Fruit fly (Drosophila melanogaster) whole organism, embryonic: Measurements from ENCODE around the gene CG15764.

Source experiments
- ATbp ChIP-seq: fragments of 200-800 bp; sonication (Bioruptor generic); optimal IDR thresholded peaks from 2 replicates; lab custom pipeline; 2017; ENCODE audit warnings: missing biosample characterization, mild to moderate bottlenecking, missing genetic modification characterization, missing genetic modification reagents
- Atf3 ChIP-seq: fragments of 200-800 bp; sonication (Bioruptor generic); optimal IDR thresholded peaks from 3 replicates; lab custom pipeline; 2016; ENCODE audit warnings: missing biosample characterization, missing genetic modification characterization
- CG10979 ChIP-seq: fragments of 200-800 bp; sonication (Bioruptor generic); optimal IDR thresholded peaks from 2 replicates; lab custom pipeline; 2018; ENCODE audit warnings: missing biosample characterization, mild to moderate bottlenecking, missing genetic modification characterization, moderate library complexity
- CG12299 ChIP-seq: fragments of 200-800 bp; sonication (Bioruptor generic); optimal IDR thresholded peaks from 2 replicates; lab custom pipeline; 2018; ENCODE audit warnings: missing biosample characterization, mild to moderate bottlenecking, missing genetic modification characterization
- CG1233 ChIP-seq: fragments of 200-800 bp; sonication (Bioruptor generic); optimal IDR thresholded peaks from 4 replicates; lab custom pipeline; 2018; ENCODE audit warnings: missing biosample characterization, mild to moderate bottlenecking, missing genetic modification characterization
- CG12942 ChIP-seq: fragments of 200-800 bp; sonication (Bioruptor generic); optimal IDR thresholded peaks from 3 replicates; lab custom pipeline; 2016; ENCODE audit warnings: missing biosample characterization, missing genetic modification characterization
- CG14050 ChIP-seq: fragments of 200-800 bp; sonication (Bioruptor generic); IDR thresholded peaks from 3 replicates; pipeline ENCODE4 v1.3.6; 2022; ENCODE audit warnings: missing biosample characterization, missing genetic modification characterization
- CG14860 ChIP-seq: fragments of 200-800 bp; sonication (Bioruptor generic); IDR thresholded peaks from 3 replicates; pipeline ENCODE4 v1.3.6; 2022; ENCODE audit warnings: missing biosample characterization, missing genetic modification characterization; ENCODE audit not compliant: partially characterized antibody
- CG15011 ChIP-seq: fragments of 200-800 bp; sonication (Bioruptor generic); optimal IDR thresholded peaks from 3 replicates; lab custom pipeline; 2018; ENCODE audit warnings: missing biosample characterization, mild to moderate bottlenecking, missing genetic modification characterization
- CG17568 ChIP-seq: fragments of 200-800 bp; sonication (Bioruptor generic); optimal IDR thresholded peaks from 2 replicates; lab custom pipeline; 2018; ENCODE audit warnings: missing biosample characterization, mild to moderate bottlenecking, missing genetic modification characterization, moderate library complexity
- CG18599 ChIP-seq: fragments of 200-800 bp; sonication (Bioruptor generic); optimal IDR thresholded peaks from 3 replicates; lab custom pipeline; 2017; ENCODE audit warnings: missing biosample characterization, missing genetic modification characterization, mild to moderate bottlenecking, moderate library complexity, missing genetic modification reagents
- CG32532 ChIP-seq: fragments of 200-800 bp; sonication (Bioruptor generic); IDR thresholded peaks from 2 replicates; pipeline ENCODE4 v1.3.6; 2022; ENCODE audit warnings: missing biosample characterization, missing genetic modification characterization
- CG3281 ChIP-seq: fragments of 200-800 bp; sonication (Bioruptor generic); optimal IDR thresholded peaks from 3 replicates; lab custom pipeline; 2017; ENCODE audit warnings: missing biosample characterization, mild to moderate bottlenecking, missing genetic modification characterization
- CG33557 ChIP-seq: fragments of 200-800 bp; sonication (Bioruptor generic); optimal IDR thresholded peaks from 2 replicates; lab custom pipeline; 2019; ENCODE audit warnings: missing biosample characterization, mild to moderate bottlenecking, missing genetic modification characterization, moderate library complexity
- CG4820 ChIP-seq: fragments of 200-800 bp; sonication (Bioruptor generic); optimal IDR thresholded peaks from 3 replicates; lab custom pipeline; 2016; ENCODE audit warnings: missing biosample characterization, missing genetic modification characterization
- CG6683 ChIP-seq: fragments of 200-800 bp; sonication (Bioruptor generic); optimal IDR thresholded peaks from 2 replicates; lab custom pipeline; 2017; ENCODE audit warnings: missing biosample characterization, mild to moderate bottlenecking, missing genetic modification characterization, missing genetic modification reagents
- CG6813 ChIP-seq: fragments of 200-800 bp; sonication (Bioruptor generic); optimal IDR thresholded peaks from 2 replicates; lab custom pipeline; 2017; ENCODE audit warnings: missing biosample characterization, missing genetic modification characterization, mild to moderate bottlenecking, moderate library complexity, missing genetic modification reagents
- CG7271 ChIP-seq: fragments of 200-800 bp; sonication (Bioruptor generic); optimal IDR thresholded peaks from 2 replicates; lab custom pipeline; 2018; ENCODE audit warnings: missing biosample characterization, mild to moderate bottlenecking, missing genetic modification characterization, moderate library complexity
- CG7745 ChIP-seq: fragments of 200-800 bp; sonication (Bioruptor generic); optimal IDR thresholded peaks from 2 replicates; lab custom pipeline; 2018; ENCODE audit warnings: missing biosample characterization, mild to moderate bottlenecking, missing genetic modification characterization, moderate library complexity
- CG8944 ChIP-seq: fragments of 200-800 bp; sonication (Bioruptor generic); optimal IDR thresholded peaks from 3 replicates; lab custom pipeline; 2016; ENCODE audit warnings: missing biosample characterization, missing genetic modification characterization
- CkIIα-i1 ChIP-seq: fragments of 200-800 bp; sonication (Bioruptor generic); IDR thresholded peaks from 2 replicates; pipeline ENCODE4 v1.3.6; 2022; ENCODE audit warnings: missing biosample characterization, missing genetic modification characterization
- Dek ChIP-seq: fragments of 200-800 bp; sonication (Bioruptor generic); optimal IDR thresholded peaks from 3 replicates; lab custom pipeline; 2019; ENCODE audit warnings: missing biosample characterization, mild to moderate bottlenecking, missing genetic modification characterization, moderate library complexity
- Ets65A ChIP-seq: fragments of 200-800 bp; sonication (Bioruptor generic); peaks from one replicate; lab custom pipeline; 2016; ENCODE audit warnings: missing biosample characterization, missing genetic modification characterization
- H15 ChIP-seq: fragments of 200-800 bp; sonication (Bioruptor generic); IDR thresholded peaks from 3 replicates; pipeline ENCODE4 v1.3.6; 2022; ENCODE audit warnings: missing biosample characterization, missing genetic modification characterization
- Hr39 ChIP-seq: fragments of >200 bp; optimal IDR thresholded peaks from 2 replicates; lab custom pipeline; 2017
- Lim3 ChIP-seq: fragments of 200-800 bp; sonication (Bioruptor generic); IDR thresholded peaks from 2 replicates; pipeline ENCODE4 v1.3.6; 2022; ENCODE audit warnings: missing biosample characterization, missing genetic modification characterization
- Mad ChIP-seq: fragments of 200-800 bp; sonication (Bioruptor generic); optimal IDR thresholded peaks from 2 replicates; lab custom pipeline; 2016; ENCODE audit warnings: missing biosample characterization, missing genetic modification characterization
- NK7.1 ChIP-seq: fragments of 200-800 bp; sonication (Bioruptor generic); optimal IDR thresholded peaks from 3 replicates; lab custom pipeline; 2016; ENCODE audit warnings: missing biosample characterization, missing genetic modification characterization
- Six4 ChIP-seq: fragments of 200-800 bp; sonication (Bioruptor generic); optimal IDR thresholded peaks from 2 replicates; lab custom pipeline; 2016; ENCODE audit warnings: missing biosample characterization, missing genetic modification characterization
- Ssrp ChIP-seq: fragments of 200-800 bp; sonication (Bioruptor generic); optimal IDR thresholded peaks from 2 replicates; lab custom pipeline; 2018; ENCODE audit warnings: missing biosample characterization, mild to moderate bottlenecking, missing genetic modification characterization, moderate library complexity
- YL-1 ChIP-seq: fragments of 200-800 bp; sonication (Bioruptor generic); optimal IDR thresholded peaks from 3 replicates; lab custom pipeline; 2017; ENCODE audit warnings: missing biosample characterization, mild to moderate bottlenecking, missing genetic modification characterization
- amos ChIP-seq: fragments of 200-800 bp; sonication (Bioruptor generic); IDR thresholded peaks from 2 replicates; pipeline ENCODE4 v1.3.6; 2022; ENCODE audit warnings: missing biosample characterization, missing genetic modification characterization; ENCODE audit not compliant: partially characterized antibody
- ap ChIP-seq: fragments of 200-800 bp; sonication (Bioruptor generic); IDR thresholded peaks from 2 replicates; pipeline ENCODE4 v1.3.6; 2022; ENCODE audit warnings: missing biosample characterization, missing genetic modification characterization
- ase ChIP-seq: fragments of 200-800 bp; sonication (Bioruptor generic); IDR thresholded peaks from 3 replicates; pipeline ENCODE4 v1.3.6; 2022; ENCODE audit warnings: missing biosample characterization, missing genetic modification characterization
- cas ChIP-seq: fragments of 200-800 bp; sonication (Bioruptor generic); IDR thresholded peaks from 2 replicates; pipeline ENCODE4 v1.3.6; 2022; ENCODE audit warnings: missing biosample characterization, missing genetic modification characterization
- esg ChIP-seq: fragments of 200-800 bp; sonication (Bioruptor generic); conservative IDR thresholded peaks from 2 replicates; pipeline ENCODE4 v1.3.6; 2022; ENCODE audit warnings: missing biosample characterization, missing genetic modification characterization
- fd96Cb ChIP-seq: fragments of 200-800 bp; sonication (Bioruptor generic); optimal IDR thresholded peaks from 2 replicates; lab custom pipeline; 2018; ENCODE audit warnings: missing biosample characterization, mild to moderate bottlenecking, missing genetic modification characterization, moderate library complexity
- gce ChIP-seq: fragments of 200-800 bp; sonication (Bioruptor generic); IDR thresholded peaks from 3 replicates; pipeline ENCODE4 v1.3.6; 2022; ENCODE audit warnings: missing biosample characterization, missing genetic modification characterization
- hbn ChIP-seq: fragments of 200-800 bp; sonication (Bioruptor generic); IDR thresholded peaks from 2 replicates; pipeline ENCODE4 v1.3.6; 2022; ENCODE audit warnings: missing biosample characterization, missing genetic modification characterization; ENCODE audit not compliant: partially characterized antibody
- jigr1 ChIP-seq: fragments of 200-800 bp; sonication (Bioruptor generic); IDR thresholded peaks from 3 replicates; pipeline ENCODE4 v1.3.6; 2022; ENCODE audit warnings: missing biosample characterization, missing genetic modification characterization
- klu ChIP-seq: fragments of 200-800 bp; sonication (Bioruptor generic); IDR thresholded peaks from 2 replicates; pipeline ENCODE4 v1.3.6; 2022; ENCODE audit warnings: missing biosample characterization, missing genetic modification characterization
- lilli ChIP-seq: fragments of 200-800 bp; sonication (Bioruptor generic); optimal IDR thresholded peaks from 3 replicates; lab custom pipeline; 2016; ENCODE audit warnings: missing biosample characterization, missing genetic modification characterization
- mam ChIP-seq: fragments of 200-800 bp; sonication (Bioruptor generic); optimal IDR thresholded peaks from 3 replicates; lab custom pipeline; 2016; ENCODE audit warnings: missing biosample characterization, missing genetic modification characterization
- nmo ChIP-seq: fragments of 200-800 bp; sonication (Bioruptor generic); optimal IDR thresholded peaks from 2 replicates; lab custom pipeline; 2018; ENCODE audit warnings: missing biosample characterization, mild to moderate bottlenecking, missing genetic modification characterization, moderate library complexity
- phol ChIP-seq: fragments of 200-800 bp; sonication (Bioruptor generic); optimal IDR thresholded peaks from 3 replicates; lab custom pipeline; 2018; ENCODE audit warnings: missing biosample characterization, mild to moderate bottlenecking, missing genetic modification characterization, moderate library complexity
- schlank ChIP-seq: fragments of 200-800 bp; sonication (Bioruptor generic); optimal IDR thresholded peaks from 2 replicates; lab custom pipeline; 2018; ENCODE audit warnings: missing biosample characterization, mild to moderate bottlenecking, missing genetic modification characterization
- sens ChIP-seq: fragments of 200-800 bp; sonication (Bioruptor generic); peaks from one replicate; lab custom pipeline; 2016; ENCODE audit warnings: missing biosample characterization, missing genetic modification characterization
- tna ChIP-seq: fragments of 200-800 bp; sonication (Bioruptor generic); IDR thresholded peaks from 2 replicates; pipeline ENCODE4 v1.3.6; 2022; ENCODE audit warnings: missing biosample characterization, missing genetic modification characterization; ENCODE audit not compliant: partially characterized antibody
- unpg ChIP-seq: fragments of 200-800 bp; sonication (Bioruptor generic); optimal IDR thresholded peaks from 3 replicates; lab custom pipeline; 2018; ENCODE audit warnings: missing biosample characterization, mild to moderate bottlenecking, missing genetic modification characterization, moderate library complexity
- wdn ChIP-seq: fragments of 200-800 bp; sonication (Bioruptor generic); IDR thresholded peaks from 2 replicates; pipeline ENCODE4 v1.3.6; 2022; ENCODE audit warnings: missing biosample characterization, missing genetic modification characterization

CG15764 gene

DNA sequence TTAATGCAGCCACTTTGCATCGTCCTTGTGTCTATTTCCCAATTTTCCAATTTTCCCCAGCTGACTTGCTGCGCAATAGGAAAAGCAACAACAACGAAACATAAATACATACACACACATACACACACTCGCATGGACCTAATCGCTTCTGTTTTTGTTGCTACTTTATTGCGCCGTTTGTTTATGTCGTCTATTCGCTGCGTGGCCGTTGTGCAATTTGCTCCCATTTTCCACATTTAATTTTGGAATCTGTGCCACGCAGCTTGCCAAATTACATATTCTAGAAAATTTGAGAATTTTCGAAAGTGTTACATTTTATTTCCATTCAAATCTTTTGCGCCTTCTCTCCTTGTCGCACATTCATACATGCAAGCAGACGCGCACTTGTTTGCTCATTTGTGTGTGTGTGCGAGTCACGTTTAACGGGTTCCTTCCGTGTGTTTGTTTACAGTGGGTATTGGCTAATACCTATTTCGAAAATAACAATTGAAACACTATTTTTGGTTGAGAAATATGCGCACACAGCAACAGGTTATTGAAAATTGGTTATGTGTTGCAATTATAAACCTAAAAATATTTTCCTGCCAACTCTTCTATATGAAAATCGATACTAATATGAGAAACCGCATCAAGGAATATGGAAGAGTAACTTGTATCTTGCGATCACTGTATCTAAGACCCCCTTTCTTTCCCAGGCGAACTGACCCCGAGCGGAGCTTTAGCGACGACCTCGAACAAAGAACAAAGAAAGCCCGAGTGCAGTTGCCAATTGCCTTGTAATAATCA is 11.4 kb downstream of the CG15764 start (continued):
- TF ChIP-seq CG3281 (GFP tag; lab: Kevin White, UChicago) (peak; percentile 57), gce (GFP tag; lab: Robert Waterston, UW) (0 out of 3 replicates have a peak, but pooled peaks have one; percentile 44), hbn (GFP tag; lab: Robert Waterston, UW) (no peak), ap (GFP tag; lab: Robert Waterston, UW) (no peak), CG17568 (GFP tag; lab: Kevin White, UChicago) (no peak), CG33557 (GFP tag; lab: Kevin White, UChicago) (peak; percentile 3), Six4 (no peak), CG32532 (GFP tag; lab: Robert Waterston, UW) (peak; percentile 73), NK7.1 (GFP tag; lab: Kevin White, UChicago) (no peak), Atf3 (GFP tag; lab: Kevin White, UChicago) (no peak), Hr39 (no peak), Lim3 (GFP tag; lab: Robert Waterston, UW) (no peak), CG14050 (GFP tag; lab: Robert Waterston, UW) (peak; percentile 23; the same call in 1 of the 3 replicates), Dek (peak; percentile 27), H15 (GFP tag; lab: Robert Waterston, UW) (no peak), esg (GFP tag; lab: Robert Waterston, UW) (peak; percentile 36), Ets65A (GFP tag; lab: Kevin White, UChicago) (no peak), CG18599 (peak; percentile 71), phol (tag; lab: Kevin White, UChicago) (peak; percentile 41), CkIIα-i1 (GFP tag; lab: Robert Waterston, UW) (no peak), Ssrp (no peak), CG7271 (no peak), mam (GFP tag; lab: Kevin White, UChicago) (peak; percentile 17), fd96Cb (tag; lab: Kevin White, UChicago) (peak; percentile 2), wdn (GFP tag; lab: Robert Waterston, UW) (no peak; the same call in 1 of the 2 replicates), amos (no peak), nmo (GFP tag; lab: Kevin White, UChicago) (peak; percentile 22), CG12942 (GFP tag; lab: Kevin White, UChicago) (peak; percentile 30), ATbp (GFP tag; lab: Kevin White, UChicago) (peak; percentile 48), tna (GFP tag; lab: Robert Waterston, UW) (no peak), CG10979 (tag; lab: Kevin White, UChicago) (peak; percentile 50), CG15011 (no peak), CG6683 (GFP tag; lab: Kevin White, UChicago) (peak; percentile 21), unpg (peak; percentile 43), CG4820 (GFP tag; lab: Kevin White, UChicago) (peak; percentile 29), Mad (GFP tag; lab: Kevin White, UChicago) (no peak), CG6813 (GFP tag; lab: Kevin White, UChicago) (peak; percentile 8), sens (GFP tag; lab: Kevin White, UChicago) (peak; percentile 80), cas (no peak; the same call in 1 of the 2 replicates), CG8944 (GFP tag; lab: Kevin White, UChicago) (peak; percentile 17), CG1233 (peak; percentile 18), YL-1 (peak; percentile 74), lilli (GFP tag; lab: Kevin White, UChicago) (peak; percentile 45), schlank (tag; lab: Kevin White, UChicago) (no peak), CG12299 (tag; lab: Kevin White, UChicago) (peak; percentile 4), CG7745 (tag; lab: Kevin White, UChicago) (no peak), jigr1 (no peak), CG14860 (no peak), klu (GFP tag; lab: Robert Waterston, UW) (no peak), ase (GFP tag; lab: Robert Waterston, UW) (no peak)
